Worm (Caenorhabditis elegans): ENCODE results near the gene W03F9.11.

W03F9.11 gene

DNA sequence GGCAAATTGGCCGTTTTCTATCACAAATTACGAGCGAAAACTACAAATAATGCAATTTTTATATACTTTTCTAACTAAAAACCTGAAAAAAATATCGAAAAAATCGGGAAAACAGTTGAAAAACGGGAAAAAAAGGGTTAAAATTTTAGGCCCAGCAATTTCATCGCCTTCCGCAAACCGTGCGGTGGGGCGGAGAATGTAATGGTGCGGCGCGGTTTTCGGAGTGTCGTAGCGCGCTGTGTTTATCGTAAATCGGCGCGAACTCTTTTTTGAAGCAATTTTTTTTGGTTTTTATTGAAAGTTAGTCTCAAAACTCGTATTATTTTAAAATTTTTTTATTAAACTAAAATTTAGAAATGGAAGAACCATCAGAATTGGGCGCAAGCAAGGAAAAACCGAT lies 36.7 kb downstream of the W03F9.11 start, which contains the start of gene picd-1 (continued):
- TF ChIP-seq dpl-1 (GFP tag; optimal IDR thresholded peaks at IDR 0.05) (peak; percentile 84), daf-16 (GFP tag; optimal IDR thresholded peaks at IDR 0.05) (no peak), daf-16 (tag; optimal IDR thresholded peaks at IDR 0.05) (peak; percentile 34), fkh-10 (GFP tag; optimal IDR thresholded peaks at IDR 0.05) (peak; percentile 42), nhr-11 (tag; optimal IDR thresholded peaks at IDR 0.05) (peak; percentile 27), mdl-1 (tag; optimal IDR thresholded peaks at IDR 0.05) (no peak), lin-15B (tag; optimal IDR thresholded peaks at IDR 0.05) (peak; percentile 92), lin-38 (GFP tag; IDR thresholded peaks at IDR 0.05) (peak; percentile 59), hlh-30 (tag; optimal IDR thresholded peaks at IDR 0.05; ENCODE audit: insufficient read depth) (peak; percentile 58), aha-1 (tag) (peak; percentile 97), nhr-28 (tag; optimal IDR thresholded peaks at IDR 0.05) (peak; percentile 30)

DNA sequence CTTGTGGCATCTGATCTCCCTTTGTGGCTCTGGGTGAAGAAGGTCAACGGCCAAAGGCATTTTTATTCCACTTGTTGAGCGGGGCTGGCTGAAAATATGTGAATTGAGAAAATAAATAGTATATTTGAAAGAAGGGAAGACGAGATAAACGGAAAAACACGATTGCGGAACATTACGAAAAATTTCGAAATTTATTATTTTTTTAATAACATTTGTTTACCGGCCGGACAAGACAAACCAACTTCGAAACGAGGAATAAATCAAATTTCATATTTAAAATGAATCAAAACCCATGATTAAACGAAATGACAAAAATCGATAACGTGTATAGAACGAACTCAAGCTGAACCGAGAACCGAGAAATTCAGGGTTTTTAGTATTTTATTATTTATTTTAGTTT lies 37.2 kb downstream of the W03F9.11 start, which contains the start of gene rps-27:
TSS of gene rps-27 (minus strand) at position 101 of the 400 bp plus-strand sequence.
- TF ChIP-seq zip-2 (tag; optimal IDR thresholded peaks at IDR 0.05) (peak; percentile 83), spr-1 (tag; optimal IDR thresholded peaks at IDR 0.05) (no peak)

DNA sequence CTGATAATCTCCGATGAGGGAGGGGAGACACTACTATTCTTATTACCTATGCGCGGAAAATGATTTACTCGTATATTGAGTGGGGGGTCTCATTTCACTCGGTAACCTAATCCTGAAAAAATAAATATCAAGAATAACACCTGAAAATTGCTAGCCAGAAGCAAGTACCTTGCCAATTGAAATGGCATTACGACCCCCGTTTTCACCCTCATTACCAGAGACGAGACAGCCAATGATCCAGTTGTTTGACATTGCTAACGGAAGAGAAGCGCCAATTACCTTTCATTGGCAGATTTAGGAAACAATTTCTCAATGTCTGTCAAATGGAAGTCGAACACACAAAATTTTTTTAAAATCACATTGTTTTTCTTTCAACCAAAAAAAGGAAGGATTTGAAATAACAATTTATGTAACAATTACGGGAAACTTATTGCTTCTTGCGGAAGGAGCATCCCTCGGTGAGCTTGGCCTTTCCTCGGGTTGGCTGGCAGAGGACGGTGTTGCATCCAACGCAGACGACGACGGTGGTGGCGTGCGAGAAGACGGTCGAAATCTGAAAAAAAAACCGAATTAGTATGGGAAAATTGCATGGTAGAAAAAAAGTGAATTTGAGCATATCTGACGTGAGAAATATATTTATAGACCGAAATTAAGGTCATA lies 38.0 kb downstream of the W03F9.11 start:
- TF ChIP-seq arid-1 (GFP tag; conservative IDR thresholded peaks at IDR 0.05) (peak; percentile 80), snpc-1.2 (GFP tag; IDR thresholded peaks at IDR 0.05) (peak; percentile 79), aha-1 (tag) (no peak), duxl-1 (tag; optimal IDR thresholded peaks at IDR 0.05; ENCODE audit: poor library complexity) (no peak), ceh-82 (tag; optimal IDR thresholded peaks at IDR 0.05) (no peak), zip-2 (tag; optimal IDR thresholded peaks at IDR 0.05) (no peak), lsy-2 (tag; optimal IDR thresholded peaks at IDR 0.05) (no peak), sdz-12 (GFP tag; optimal IDR thresholded peaks at IDR 0.05) (no peak), hmg-1.1 (GFP tag; IDR thresholded peaks at IDR 0.05) (no peak), lin-15B (tag; optimal IDR thresholded peaks at IDR 0.05) (no peak), nhr-11 (tag; optimal IDR thresholded peaks at IDR 0.05) (no peak), set-16 (GFP tag; IDR thresholded peaks at IDR 0.05) (0 out of 2 replicates have a peak, but pooled peaks have one; percentile 19), egl-43 (GFP tag; IDR thresholded peaks at IDR 0.05) (0 out of 2 replicates have a peak, but pooled peaks have one; percentile 62), ceh-62 (tag; optimal IDR thresholded peaks at IDR 0.05) (no peak), lin-13 (GFP tag; optimal IDR thresholded peaks at IDR 0.05) (no peak), spr-3 (GFP tag; optimal IDR thresholded peaks at IDR 0.05) (peak; percentile 25), nhr-102 (tag; optimal IDR thresholded peaks at IDR 0.05) (no peak), aly-2 (tag; optimal IDR thresholded peaks at IDR 0.05) (no peak), fkh-10 (GFP tag; optimal IDR thresholded peaks at IDR 0.05) (no peak), zfp-3 (GFP tag; conservative IDR thresholded peaks at IDR 0.05) (no peak), ama-1 (optimal IDR thresholded peaks at IDR 0.05) (peak; percentile 44), hlh-11 (tag; optimal IDR thresholded peaks at IDR 0.05) (no peak), attf-4 (tag; optimal IDR thresholded peaks at IDR 0.05) (no peak), ces-1 (GFP tag; optimal IDR thresholded peaks at IDR 0.05) (no peak), Y105C5A.15 (GFP tag; IDR thresholded peaks at IDR 0.05) (no peak), lin-39 (tag; optimal IDR thresholded peaks at IDR 0.05) (no peak), T20F7.1 (GFP tag; optimal IDR thresholded peaks at IDR 0.05) (no peak), pqm-1 (tag; optimal IDR thresholded peaks at IDR 0.05) (no peak), ceh-44 (GFP tag; IDR thresholded peaks at IDR 0.05) (no peak), Y48G9A.11 (GFP tag; IDR thresholded peaks at IDR 0.05) (peak; percentile 86; the same call in 1 of the 2 replicates), snpc-4 (tag; optimal IDR thresholded peaks at IDR 0.05) (no peak), fos-1 (tag; optimal IDR thresholded peaks at IDR 0.05) (no peak), ceh-20 (GFP tag; IDR thresholded peaks at IDR 0.05) (no peak), mes-2 (tag; optimal IDR thresholded peaks at IDR 0.05; ENCODE audit: poor library complexity, severe bottlenecking) (no peak), Y5F2A.4 (GFP tag; optimal IDR thresholded peaks at IDR 0.05) (no peak), mxl-3 (GFP tag; optimal IDR thresholded peaks at IDR 0.05) (no peak), T26A8.4 (GFP tag; IDR thresholded peaks at IDR 0.05) (no peak), ctbp-1 (GFP tag; IDR thresholded peaks at IDR 0.05) (0 out of 2 replicates have a peak, but pooled peaks have one; percentile 35), nhr-77 (tag; optimal IDR thresholded peaks at IDR 0.05) (no peak)
